Fruit fly (Drosophila melanogaster) whole organism, embryonic: ENCODE results near the gene Hexim.
A peak's percentile ranks its signal among the peaks of the same experiment; 100 is the strongest.

Experiments used
- ATbp ChIP-seq: fragments of 200-800 bp; sonication (Bioruptor generic); optimal IDR thresholded peaks from 2 replicates; lab custom pipeline; 2017; ENCODE audit warnings: missing biosample characterization, mild to moderate bottlenecking, missing genetic modification characterization, missing genetic modification reagents
- CG10147 ChIP-seq: fragments of 200-800 bp; sonication (Bioruptor generic); optimal IDR thresholded peaks from 2 replicates; lab custom pipeline; 2019; ENCODE audit warnings: missing biosample characterization, mild to moderate bottlenecking, missing genetic modification characterization, moderate library complexity
- CG11695 ChIP-seq: fragments of 200-800 bp; sonication (Bioruptor generic); IDR thresholded peaks from 3 replicates; pipeline ENCODE4 v1.3.6; 2022; ENCODE audit warnings: missing biosample characterization, missing genetic modification characterization
- CG12744 ChIP-seq: fragments of 200-800 bp; sonication (Bioruptor generic); optimal IDR thresholded peaks from 2 replicates; lab custom pipeline; 2016; ENCODE audit warnings: missing biosample characterization, missing genetic modification characterization
- CG12942 ChIP-seq: fragments of 200-800 bp; sonication (Bioruptor generic); optimal IDR thresholded peaks from 3 replicates; lab custom pipeline; 2016; ENCODE audit warnings: missing biosample characterization, missing genetic modification characterization
- CG14710 ChIP-seq: fragments of 200-800 bp; sonication (Bioruptor generic); optimal IDR thresholded peaks from 3 replicates; lab custom pipeline; 2019; ENCODE audit warnings: missing biosample characterization, mild to moderate bottlenecking, missing genetic modification characterization, moderate library complexity
- CG15696 ChIP-seq: fragments of 200-800 bp; sonication (Bioruptor generic); optimal IDR thresholded peaks from 2 replicates; lab custom pipeline; 2019; ENCODE audit warnings: missing biosample characterization, mild to moderate bottlenecking, missing genetic modification characterization, moderate library complexity
- CG18011 ChIP-seq: fragments of 200-800 bp; sonication (Bioruptor generic); optimal IDR thresholded peaks from 2 replicates; lab custom pipeline; 2017; ENCODE audit warnings: missing biosample characterization, missing genetic modification characterization, mild to moderate bottlenecking, moderate library complexity, missing genotype
- CG1832 ChIP-seq: fragments of 200-800 bp; sonication (Bioruptor generic); optimal IDR thresholded peaks from 2 replicates; lab custom pipeline; 2017; ENCODE audit warnings: missing biosample characterization, mild to moderate bottlenecking, missing genetic modification characterization, inconsistent platforms
- CG18764 ChIP-seq: fragments of 200-800 bp; sonication (Bioruptor generic); optimal IDR thresholded peaks from 3 replicates; lab custom pipeline; 2016; ENCODE audit warnings: missing biosample characterization, missing genetic modification characterization
- CG2129 ChIP-seq: fragments of 200-800 bp; sonication (Bioruptor generic); IDR thresholded peaks from 2 replicates; pipeline ENCODE4 v1.3.6; 2022; ENCODE audit warnings: missing biosample characterization, missing genetic modification characterization; ENCODE audit not compliant: partially characterized antibody
- CG30431 ChIP-seq: fragments of 200-800 bp; sonication (Bioruptor generic); optimal IDR thresholded peaks from 2 replicates; lab custom pipeline; 2017; ENCODE audit warnings: missing biosample characterization, missing genetic modification characterization
- CG33213 ChIP-seq: fragments of 200-800 bp; sonication (Bioruptor generic); optimal IDR thresholded peaks from 3 replicates; lab custom pipeline; 2016; ENCODE audit warnings: missing biosample characterization, missing genetic modification characterization
- CG3407 ChIP-seq: fragments of 200-800 bp; sonication (Bioruptor generic); optimal IDR thresholded peaks from 2 replicates; lab custom pipeline; 2018; ENCODE audit warnings: missing biosample characterization, mild to moderate bottlenecking, missing genetic modification characterization
- CG3995 ChIP-seq: fragments of 200-800 bp; sonication (Bioruptor generic); optimal IDR thresholded peaks from 3 replicates; lab custom pipeline; 2016; ENCODE audit warnings: missing biosample characterization, missing genetic modification characterization
- CG42726 ChIP-seq: fragments of 200-800 bp; sonication (Bioruptor generic); IDR thresholded peaks from 2 replicates; pipeline ENCODE4 v1.3.6; 2022; ENCODE audit warnings: missing biosample characterization, missing genetic modification characterization; ENCODE audit not compliant: partially characterized antibody
- CG7556 ChIP-seq: fragments of 200-800 bp; sonication (Bioruptor generic); optimal IDR thresholded peaks from 2 replicates; lab custom pipeline; 2017; ENCODE audit warnings: missing biosample characterization, mild to moderate bottlenecking, missing genetic modification characterization
- CG7928 ChIP-seq: fragments of 200-800 bp; sonication (Bioruptor generic); optimal IDR thresholded peaks from 2 replicates; lab custom pipeline; 2017; ENCODE audit warnings: missing biosample characterization, mild to moderate bottlenecking, missing genetic modification characterization
- CG9797 ChIP-seq: fragments of 200-800 bp; sonication (Bioruptor generic); optimal IDR thresholded peaks from 3 replicates; lab custom pipeline; 2018; ENCODE audit warnings: missing biosample characterization, mild to moderate bottlenecking, missing genetic modification characterization
- CTCF ChIP-seq: fragments of 200-800 bp; sonication (Bioruptor generic); optimal IDR thresholded peaks from 2 replicates; lab custom pipeline; 2017; ENCODE audit warnings: missing biosample characterization, mild to moderate bottlenecking, missing genetic modification characterization, moderate library complexity
- Doc3 ChIP-seq: fragments of 200-800 bp; sonication (Bioruptor generic); IDR thresholded peaks from 3 replicates; pipeline ENCODE4 v1.3.6; 2022; ENCODE audit warnings: missing biosample characterization, missing genetic modification characterization; ENCODE audit not compliant: partially characterized antibody
- E2f1 ChIP-seq: fragments of 200-800 bp; sonication (Bioruptor generic); IDR thresholded peaks from 2 replicates; pipeline ENCODE4 v1.3.6; 2022; ENCODE audit warnings: missing biosample characterization, missing genetic modification characterization
- Ets65A ChIP-seq: fragments of 200-800 bp; sonication (Bioruptor generic); peaks from one replicate; lab custom pipeline; 2016; ENCODE audit warnings: missing biosample characterization, missing genetic modification characterization
- HHEX ChIP-seq: fragments of 200-800 bp; sonication (Bioruptor generic); optimal IDR thresholded peaks from 3 replicates; lab custom pipeline; 2017; ENCODE audit warnings: missing biosample characterization, mild to moderate bottlenecking, missing genetic modification characterization, missing genetic modification reagents
- Hand ChIP-seq: fragments of 200-800 bp; sonication (Bioruptor generic); optimal IDR thresholded peaks from 2 replicates; lab custom pipeline; 2017; ENCODE audit warnings: mild to moderate bottlenecking, missing biosample characterization, missing genetic modification reagents, missing genetic modification characterization
- Meics ChIP-seq: fragments of 200-800 bp; sonication (Bioruptor generic); optimal IDR thresholded peaks from 2 replicates; lab custom pipeline; 2017; ENCODE audit warnings: missing biosample characterization, mild to moderate bottlenecking, missing genetic modification characterization
- Oaz ChIP-seq: fragments of 200-800 bp; sonication (Bioruptor generic); IDR thresholded peaks from 2 replicates; pipeline ENCODE4 v1.3.6; 2022; ENCODE audit warnings: missing biosample characterization, missing genetic modification characterization
- Opbp ChIP-seq: fragments of 200-800 bp; sonication (Bioruptor generic); IDR thresholded peaks from 3 replicates; pipeline ENCODE4 v1.3.6; 2022; ENCODE audit warnings: missing biosample characterization, missing genetic modification characterization; ENCODE audit not compliant: partially characterized antibody
- Scr ChIP-seq: fragments of 200-800 bp; sonication (Bioruptor generic); IDR thresholded peaks from 2 replicates; pipeline ENCODE4 v1.3.6; 2022; ENCODE audit warnings: missing biosample characterization, missing genetic modification characterization; ENCODE audit not compliant: partially characterized antibody
- Sin3A ChIP-seq: fragments of >200 bp; optimal IDR thresholded peaks from 2 replicates; lab custom pipeline; 2018
- Spps ChIP-seq: fragments of 200-800 bp; sonication (Bioruptor generic); optimal IDR thresholded peaks from 2 replicates; lab custom pipeline; 2018; ENCODE audit warnings: missing biosample characterization, mild to moderate bottlenecking, missing genetic modification characterization
- Usf ChIP-seq: fragments of 200-800 bp; sonication (Bioruptor generic); optimal IDR thresholded peaks from 2 replicates; lab custom pipeline; 2017; ENCODE audit warnings: missing genotype, missing biosample characterization, missing genetic modification characterization
- ara ChIP-seq: fragments of 200-800 bp; sonication (Bioruptor generic); IDR thresholded peaks from 2 replicates; pipeline ENCODE4 v1.3.6; 2022; ENCODE audit warnings: missing biosample characterization, missing genetic modification characterization
- ato ChIP-seq: fragments of 200-800 bp; sonication (Bioruptor generic); IDR thresholded peaks from 2 replicates; pipeline ENCODE4 v1.3.6; 2022; ENCODE audit warnings: missing biosample characterization, missing genetic modification characterization; ENCODE audit not compliant: partially characterized antibody
- bigmax ChIP-seq: fragments of 200-800 bp; sonication (Bioruptor generic); optimal IDR thresholded peaks from 2 replicates; lab custom pipeline; 2018; ENCODE audit warnings: missing biosample characterization, mild to moderate bottlenecking, missing genetic modification characterization
- dimm ChIP-seq: fragments of 200-800 bp; sonication (Bioruptor generic); IDR thresholded peaks from 2 replicates; pipeline ENCODE4 v1.3.6; 2022; ENCODE audit warnings: missing biosample characterization, missing genetic modification characterization
- dmrt11E ChIP-seq: fragments of 200-800 bp; sonication (Bioruptor generic); optimal IDR thresholded peaks from 3 replicates; lab custom pipeline; 2018; ENCODE audit warnings: missing biosample characterization, mild to moderate bottlenecking, missing genetic modification characterization, moderate library complexity
- esg ChIP-seq: fragments of 200-800 bp; sonication (Bioruptor generic); conservative IDR thresholded peaks from 2 replicates; pipeline ENCODE4 v1.3.6; 2022; ENCODE audit warnings: missing biosample characterization, missing genetic modification characterization
- fru ChIP-seq: fragments of >200 bp; optimal IDR thresholded peaks from 2 replicates; lab custom pipeline; 2017
- jumu ChIP-seq: fragments of 200-800 bp; sonication (Bioruptor generic); optimal IDR thresholded peaks from 3 replicates; lab custom pipeline; 2016; ENCODE audit warnings: missing biosample characterization, missing genetic modification characterization
- lov ChIP-seq, 2 experiments: fragments of 200-800 bp in 1 of 2; fragments of >200 bp in 1 of 2; sonication (Bioruptor generic) in 1 of 2; IDR thresholded peaks in 1 of 2; optimal IDR thresholded peaks in 1 of 2; 2 replicates in 1 of 2; 3 replicates in 1 of 2; pipeline versions ENCODE4 v1.3.6 to Lab custom; 2017 to 2022; ENCODE audit warnings: missing biosample characterization in 1 of 2, missing genetic modification characterization in 1 of 2
- psq ChIP-seq: fragments of 200-800 bp; sonication (Bioruptor generic); optimal IDR thresholded peaks from 2 replicates; lab custom pipeline; 2017; ENCODE audit warnings: missing biosample characterization, missing genetic modification characterization
- rib ChIP-seq: fragments of 200-800 bp; sonication (Bioruptor generic); IDR thresholded peaks from 2 replicates; pipeline ENCODE4 v1.3.6; 2022; ENCODE audit warnings: missing biosample characterization, missing genetic modification characterization
- sisA ChIP-seq: fragments of 200-800 bp; sonication (Bioruptor generic); IDR thresholded peaks from 2 replicates; pipeline ENCODE4 v1.3.6; 2022; ENCODE audit warnings: missing biosample characterization, missing genetic modification characterization
- sug ChIP-seq: fragments of 200-800 bp; optimal IDR thresholded peaks from 2 replicates; lab custom pipeline; 2019; ENCODE audit warnings: missing biosample characterization, mild to moderate bottlenecking, missing genetic modification characterization, moderate library complexity
- tin ChIP-seq: fragments of 200-800 bp; sonication (Bioruptor generic); optimal IDR thresholded peaks from 3 replicates; lab custom pipeline; 2016; ENCODE audit warnings: missing biosample characterization, missing genetic modification characterization
- tx ChIP-seq: fragments of 200-800 bp; sonication (Bioruptor generic); optimal IDR thresholded peaks from 2 replicates; lab custom pipeline; 2016; ENCODE audit warnings: missing biosample characterization, missing genetic modification characterization
- wdn ChIP-seq: fragments of 200-800 bp; sonication (Bioruptor generic); IDR thresholded peaks from 2 replicates; pipeline ENCODE4 v1.3.6; 2022; ENCODE audit warnings: missing biosample characterization, missing genetic modification characterization
- wek ChIP-seq: fragments of 200-800 bp; sonication (Bioruptor generic); optimal IDR thresholded peaks from 3 replicates; lab custom pipeline; 2018; ENCODE audit warnings: missing biosample characterization, mild to moderate bottlenecking, missing genetic modification characterization, moderate library complexity
- zf30C ChIP-seq: fragments of 200-800 bp; sonication (Bioruptor generic); optimal IDR thresholded peaks from 3 replicates; lab custom pipeline; 2018; ENCODE audit warnings: missing biosample characterization, mild to moderate bottlenecking, missing genetic modification characterization

The Hexim gene

dm6 chr3R:14692230-14692970, 33.2 kb downstream of the Hexim start (continued):
- TF ChIP-seq zf30C (GFP tag; lab: Kevin White, UChicago) = peak; percentile 68
- TF ChIP-seq bigmax (GFP tag; lab: Kevin White, UChicago) = no peak
- no peak for TF ChIP-seq rib (GFP tag; lab: Robert Waterston, UW)
- no peak for TF ChIP-seq Opbp (GFP tag; lab: Robert Waterston, UW)
- no peak for TF ChIP-seq CG1832
- TF ChIP-seq CG18011 (GFP tag; lab: Kevin White, UChicago) = no peak
- TF ChIP-seq psq = no peak
- TF ChIP-seq Usf (GFP tag; lab: Kevin White, UChicago) = no peak
- peak; percentile 86 for TF ChIP-seq CG14710
- peak; percentile 35 for TF ChIP-seq HHEX
- no peak for TF ChIP-seq Hand
- TF ChIP-seq ato (GFP tag; lab: Robert Waterston, UW) = no peak
- peak; percentile 82 for TF ChIP-seq sisA (GFP tag; lab: Robert Waterston, UW)
- no peak for TF ChIP-seq Meics (GFP tag; lab: Kevin White, UChicago)
- TF ChIP-seq Oaz (GFP tag; lab: Robert Waterston, UW) = no peak
- peak; percentile 70 for TF ChIP-seq tin
- TF ChIP-seq esg (GFP tag; lab: Robert Waterston, UW) = no peak; the same call in 1 of the 2 replicates
- TF ChIP-seq lov (optimal IDR thresholded peaks at IDR 0.05; lab: Kevin White, UChicago) = no peak
- TF ChIP-seq lov (GFP tag; IDR thresholded peaks at IDR 0.05; lab: Robert Waterston, UW) = peak; percentile 84; the same call in 2 of the 3 replicates
- no peak for TF ChIP-seq Scr (GFP tag; lab: Robert Waterston, UW)
- TF ChIP-seq dmrt11E (tag; lab: Kevin White, UChicago) = peak; percentile 87
- TF ChIP-seq CG18764 = peak; percentile 35
- no peak for TF ChIP-seq CG42726 (GFP tag; lab: Robert Waterston, UW)
- TF ChIP-seq CG3407 (GFP tag; lab: Kevin White, UChicago) = peak; percentile 57
- no peak for TF ChIP-seq CG2129 (GFP tag; lab: Robert Waterston, UW)
- peak; percentile 29 for TF ChIP-seq wek
- no peak for TF ChIP-seq CG7928 (GFP tag; lab: Kevin White, UChicago)
- no peak for TF ChIP-seq CG12942 (GFP tag; lab: Kevin White, UChicago)
- peak; percentile 54 for TF ChIP-seq jumu (GFP tag; lab: Kevin White, UChicago)
- TF ChIP-seq CG30431 = peak; percentile 53
- peak; percentile 85 for TF ChIP-seq ara (GFP tag; lab: Robert Waterston, UW)
- no peak for TF ChIP-seq CG10147 (GFP tag; lab: Kevin White, UChicago)
- no peak for TF ChIP-seq sug
- peak; percentile 74 for TF ChIP-seq ATbp
- TF ChIP-seq CG12744 (GFP tag; lab: Kevin White, UChicago) = no peak
- no peak for TF ChIP-seq CG9797 (GFP tag; lab: Kevin White, UChicago)
- peak; percentile 6 for TF ChIP-seq CG33213 (GFP tag; lab: Kevin White, UChicago)
- TF ChIP-seq CG7556 = peak; percentile 55
- peak; percentile 45; the same call in 1 of the 2 replicates for TF ChIP-seq E2f1 (GFP tag; lab: Robert Waterston, UW)
- TF ChIP-seq tx = no peak
- TF ChIP-seq Spps = peak; percentile 82
- no peak for TF ChIP-seq Doc3 (GFP tag; lab: Robert Waterston, UW)
- TF ChIP-seq CG11695 (GFP tag; lab: Robert Waterston, UW) = peak; percentile 44; the same call in 1 of the 3 replicates
- no peak for TF ChIP-seq CG3995 (GFP tag; lab: Kevin White, UChicago)
- TF ChIP-seq CTCF = peak; percentile 6
- TF ChIP-seq CG15696 (tag; lab: Kevin White, UChicago) = peak; percentile 62
- TF ChIP-seq Ets65A (GFP tag; lab: Kevin White, UChicago) = no peak
- TF ChIP-seq fru (lab: Kevin White, UChicago) = no peak
- TF ChIP-seq wdn (GFP tag; lab: Robert Waterston, UW) = no peak
- TF ChIP-seq dimm (GFP tag; lab: Robert Waterston, UW) = 0 out of 2 replicates have a peak, but pooled peaks have one; percentile 31
- TF ChIP-seq Sin3A (lab: Kevin White, UChicago) = no peak
